Worm (Caenorhabditis elegans): ENCODE measurements around the gene pqn-89.

- TF ChIP-seq sptf-1 (tag; optimal IDR thresholded peaks at IDR 0.05) = no peak
- no peak for TF ChIP-seq pag-3 (tag; optimal IDR thresholded peaks at IDR 0.05; ENCODE audit: borderline replicate concordance, insufficient read depth)
- TF ChIP-seq lin-15B (tag; optimal IDR thresholded peaks at IDR 0.05) = peak; percentile 55
- TF ChIP-seq unc-62 (GFP tag; optimal IDR thresholded peaks at IDR 0.05) = no peak
- no peak for TF ChIP-seq nhr-237 (tag; optimal IDR thresholded peaks at IDR 0.05)
- TF ChIP-seq ztf-11 (tag; optimal IDR thresholded peaks at IDR 0.05) = no peak
- TF ChIP-seq nhr-77 (tag; optimal IDR thresholded peaks at IDR 0.05) = peak; percentile 2
- TF ChIP-seq nhr-11 (tag; optimal IDR thresholded peaks at IDR 0.05) = no peak
Observed at ce11 chrIV:6548609-6549008, 42.1 kb downstream of the pqn-89 start, which contains the start of gene fan-1.

All from whole organism, L1 larva.